Fruit fly (Drosophila melanogaster): ENCODE data around the gene CG14540.
A peak's percentile ranks its signal among the peaks of the same experiment; 100 is the strongest.

CG14540 gene

DNA sequence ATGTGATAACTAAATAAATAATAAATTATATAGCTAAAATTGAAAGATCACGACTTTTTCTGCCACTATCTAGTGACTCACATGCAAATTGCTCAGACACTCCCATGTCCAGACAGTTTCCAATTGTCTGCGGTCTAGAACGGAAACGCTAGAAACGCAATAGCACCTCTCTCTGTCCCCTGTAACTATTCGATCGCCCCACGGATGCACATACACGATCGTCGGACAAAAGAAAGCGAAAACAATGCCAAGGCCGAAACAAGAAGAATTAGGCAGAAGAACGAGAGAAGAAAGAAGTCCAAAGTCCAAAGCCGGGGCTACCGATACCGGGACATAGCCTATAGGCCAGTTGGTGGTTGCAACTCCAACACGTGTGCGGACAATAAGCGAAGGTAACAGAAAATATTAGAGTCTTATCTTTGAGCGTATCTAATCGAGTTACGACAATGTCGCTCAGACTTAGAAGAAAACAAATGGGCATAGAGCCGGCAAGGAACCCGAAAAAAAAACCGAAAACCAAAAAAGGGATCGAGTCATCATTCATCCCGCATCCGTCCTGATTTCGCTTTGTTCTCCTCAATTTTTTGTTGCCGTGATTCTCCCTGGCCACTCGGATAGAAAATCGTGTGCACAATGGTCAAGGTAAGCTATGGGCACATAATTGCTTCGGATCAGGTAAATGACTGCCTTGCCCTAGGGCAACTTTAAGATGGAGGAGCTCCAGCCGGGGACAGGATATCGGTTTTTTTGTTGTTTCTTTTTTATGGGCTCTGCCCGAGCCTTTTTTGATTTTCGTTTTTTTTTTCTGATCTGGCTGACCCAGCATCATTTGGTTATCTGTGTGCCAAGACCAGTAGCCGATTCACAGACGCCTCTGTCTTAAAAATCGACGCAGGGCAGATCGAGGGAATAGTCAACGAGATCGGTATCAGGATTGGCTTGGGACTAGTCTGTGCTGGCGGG, 41.9 kb downstream of the CG14540 start (continued):
- TF ChIP-seq tx (GFP tag; optimal IDR thresholded peaks at IDR 0.05), result no peak
- 0 out of 4 replicates have a peak, but pooled peaks have one; percentile 13 for TF ChIP-seq Dll (GFP tag; IDR thresholded peaks at IDR 0.05; ENCODE audit: partially characterized antibody)
- TF ChIP-seq sob (GFP tag; IDR thresholded peaks at IDR 0.05), result no peak
- TF ChIP-seq CG10267 (tag; optimal IDR thresholded peaks at IDR 0.05), result no peak
- no peak for TF ChIP-seq Dref (GFP tag; IDR thresholded peaks at IDR 0.05)
- peak; percentile 81 for TF ChIP-seq sqz (GFP tag; optimal IDR thresholded peaks at IDR 0.05)
- TF ChIP-seq pho (GFP tag; optimal IDR thresholded peaks at IDR 0.05), result no peak
- TF ChIP-seq sens (GFP tag), result peak; percentile 78
- TF ChIP-seq Max (GFP tag; optimal IDR thresholded peaks at IDR 0.05), result no peak
- no peak for TF ChIP-seq NC2α (GFP tag; optimal IDR thresholded peaks at IDR 0.05)
- no peak for TF ChIP-seq lola (GFP tag; optimal IDR thresholded peaks at IDR 0.05)
- no peak for TF ChIP-seq az2 (GFP tag; optimal IDR thresholded peaks at IDR 0.05)
- no peak for TF ChIP-seq Sry-δ (GFP tag; optimal IDR thresholded peaks at IDR 0.05)
- TF ChIP-seq BtbVII (GFP tag; optimal IDR thresholded peaks at IDR 0.05), result no peak
- TF ChIP-seq mam (GFP tag; optimal IDR thresholded peaks at IDR 0.05), result no peak
- no peak for TF ChIP-seq CG6175 (GFP tag; IDR thresholded peaks at IDR 0.05)
- no peak for TF ChIP-seq Dfd (GFP tag; optimal IDR thresholded peaks at IDR 0.05)
- TF ChIP-seq ham (GFP tag; IDR thresholded peaks at IDR 0.05), result no peak
- no peak for TF ChIP-seq CG33213 (GFP tag; optimal IDR thresholded peaks at IDR 0.05)
- TF ChIP-seq CG15011 (GFP tag; optimal IDR thresholded peaks at IDR 0.05), result no peak
- no peak for TF ChIP-seq lov (optimal IDR thresholded peaks at IDR 0.05)
- no peak for TF ChIP-seq lov (GFP tag; IDR thresholded peaks at IDR 0.05)
- no peak for TF ChIP-seq lmd (GFP tag; IDR thresholded peaks at IDR 0.05)
- TF ChIP-seq Xbp1 (GFP tag; optimal IDR thresholded peaks at IDR 0.05), result no peak
- TF ChIP-seq maf-S (GFP tag; optimal IDR thresholded peaks at IDR 0.05), result no peak
- no peak for TF ChIP-seq Rx (GFP tag; IDR thresholded peaks at IDR 0.05)
- no peak for TF ChIP-seq D (optimal IDR thresholded peaks at IDR 0.05)
- no peak for TF ChIP-seq D (GFP tag; optimal IDR thresholded peaks at IDR 0.05)
- TF ChIP-seq Ets97D (GFP tag; optimal IDR thresholded peaks at IDR 0.05), result no peak
- TF ChIP-seq CG6689 (GFP tag; IDR thresholded peaks at IDR 0.05), result no peak
- no peak for TF ChIP-seq sug (tag; optimal IDR thresholded peaks at IDR 0.05)
- no peak for TF ChIP-seq trh (GFP tag; optimal IDR thresholded peaks at IDR 0.05)
- peak; percentile 13 for TF ChIP-seq CG15479 (GFP tag; optimal IDR thresholded peaks at IDR 0.05)
- TF ChIP-seq Ptx1 (GFP tag; IDR thresholded peaks at IDR 0.05), result no peak
- no peak for TF ChIP-seq kay (GFP tag; optimal IDR thresholded peaks at IDR 0.05)
- no peak for TF ChIP-seq CG11504 (tag; optimal IDR thresholded peaks at IDR 0.05)
- TF ChIP-seq ERR (GFP tag; optimal IDR thresholded peaks at IDR 0.05), result no peak
- no peak for TF ChIP-seq MESR4 (GFP tag; optimal IDR thresholded peaks at IDR 0.05)
- TF ChIP-seq CG11696 (GFP tag; IDR thresholded peaks at IDR 0.05), result no peak
- no peak for TF ChIP-seq yki (optimal IDR thresholded peaks at IDR 0.05)
- TF ChIP-seq disco-r (GFP tag; optimal IDR thresholded peaks at IDR 0.05), result no peak
- no peak for TF ChIP-seq HLH54F (GFP tag; optimal IDR thresholded peaks at IDR 0.05)
- no peak for TF ChIP-seq GATAe (GFP tag; conservative IDR thresholded peaks at IDR 0.05)
- peak; percentile 17 for TF ChIP-seq CG33557 (GFP tag; optimal IDR thresholded peaks at IDR 0.05)
- no peak for TF ChIP-seq CG17385 (GFP tag; optimal IDR thresholded peaks at IDR 0.05)
- TF ChIP-seq CG4617 (GFP tag; optimal IDR thresholded peaks at IDR 0.05; ENCODE audit: borderline replicate concordance), result no peak
- TF ChIP-seq CG17359 (tag; optimal IDR thresholded peaks at IDR 0.05), result no peak
- no peak for TF ChIP-seq CG17186 (GFP tag; optimal IDR thresholded peaks at IDR 0.05)
- TF ChIP-seq CG4404 (GFP tag; IDR thresholded peaks at IDR 0.05), result no peak
- no peak for TF ChIP-seq CG14667 (GFP tag; IDR thresholded peaks at IDR 0.05)
- no peak for TF ChIP-seq CG12299 (tag; optimal IDR thresholded peaks at IDR 0.05)
